Worm (Caenorhabditis elegans) whole organism, mixed stage, embryonic: Measurements from ENCODE around the gene C05D10.4.

ENCODE experiments used
- blmp-1 ChIP-seq: fragments of 150-350 bp; optimal IDR thresholded peaks from 2 replicates; lab custom pipeline; 2014; ENCODE audit warnings: missing biosample characterization, missing genetic modification characterization
- ceh-39 ChIP-seq: fragments of 150-350 bp; optimal IDR thresholded peaks from 2 replicates; lab custom pipeline; 2014; ENCODE audit warnings: missing biosample characterization, missing genetic modification characterization
- ces-1 ChIP-seq: fragments of 150-350 bp; optimal IDR thresholded peaks from 2 replicates; lab custom pipeline; 2014; ENCODE audit warnings: missing biosample characterization, missing genetic modification reagents, missing genetic modification characterization
- mep-1 ChIP-seq: fragments of 150-350 bp; optimal IDR thresholded peaks from 2 replicates; lab custom pipeline; 2017; ENCODE audit warnings: missing biosample characterization, missing genetic modification reagents, missing genetic modification characterization, inconsistent platforms
- mls-2 ChIP-seq: sonication (generic microtip); optimal IDR thresholded peaks from 2 replicates; lab custom pipeline; 2016; ENCODE audit warnings: mild to moderate bottlenecking, missing genetic modification characterization, moderate library complexity, missing compliant biosample characterization
- nhr-12 ChIP-seq: fragments of 150-350 bp; optimal IDR thresholded peaks from 2 replicates; lab custom pipeline; 2014; ENCODE audit warnings: missing biosample characterization, missing genetic modification characterization
- nhr-2 ChIP-seq: fragments of 150-350 bp; optimal IDR thresholded peaks from 2 replicates; lab custom pipeline; 2014; ENCODE audit warnings: missing biosample characterization, missing genetic modification characterization
- nhr-237 ChIP-seq: fragments of 150-350 bp; optimal IDR thresholded peaks from 2 replicates; lab custom pipeline; 2014; ENCODE audit warnings: missing biosample characterization, missing genetic modification characterization
- nhr-28 ChIP-seq: fragments of 150-350 bp; optimal IDR thresholded peaks from 2 replicates; lab custom pipeline; 2014; ENCODE audit warnings: missing biosample characterization, missing genetic modification characterization
- nhr-76 ChIP-seq: sonication (generic microtip); optimal IDR thresholded peaks from 2 replicates; lab custom pipeline; 2017; ENCODE audit warnings: missing biosample characterization, missing genetic modification characterization
- pha-4 ChIP-seq: fragments of 150-350 bp; optimal IDR thresholded peaks from 2 replicates; lab custom pipeline; 2018; ENCODE audit warnings: missing biosample characterization, missing genetic modification reagents, missing genetic modification characterization
- sem-2 ChIP-seq: fragments of 200-800 bp; sonication (Bioruptor generic); optimal IDR thresholded peaks from 2 replicates; lab custom pipeline; 2018; ENCODE audit warnings: mild to moderate bottlenecking, missing genetic modification characterization, missing compliant biosample characterization
- snpc-4 ChIP-seq: fragments of 150-350 bp; optimal IDR thresholded peaks from 2 replicates; lab custom pipeline; 2014; ENCODE audit warnings: missing biosample characterization, missing genetic modification characterization
- sptf-1 ChIP-seq: sonication (generic microtip); optimal IDR thresholded peaks from 2 replicates; lab custom pipeline; 2017; ENCODE audit warnings: mild to moderate bottlenecking, missing genetic modification characterization, moderate library complexity, missing compliant biosample characterization
- tbx-8 ChIP-seq: fragments of 200-800 bp; sonication (Bioruptor generic); optimal IDR thresholded peaks from 2 replicates; lab custom pipeline; 2018; ENCODE audit warnings: mild to moderate bottlenecking, missing genetic modification characterization, moderate library complexity, missing compliant biosample characterization
- unc-39 ChIP-seq: fragments of 150-350 bp; optimal IDR thresholded peaks from 2 replicates; lab custom pipeline; 2014; ENCODE audit warnings: missing biosample characterization, missing genetic modification characterization
- zip-8 ChIP-seq: fragments of 150-350 bp; optimal IDR thresholded peaks from 2 replicates; lab custom pipeline; 2014; ENCODE audit warnings: missing biosample characterization, missing genetic modification characterization

C05D10.4 gene

DNA sequence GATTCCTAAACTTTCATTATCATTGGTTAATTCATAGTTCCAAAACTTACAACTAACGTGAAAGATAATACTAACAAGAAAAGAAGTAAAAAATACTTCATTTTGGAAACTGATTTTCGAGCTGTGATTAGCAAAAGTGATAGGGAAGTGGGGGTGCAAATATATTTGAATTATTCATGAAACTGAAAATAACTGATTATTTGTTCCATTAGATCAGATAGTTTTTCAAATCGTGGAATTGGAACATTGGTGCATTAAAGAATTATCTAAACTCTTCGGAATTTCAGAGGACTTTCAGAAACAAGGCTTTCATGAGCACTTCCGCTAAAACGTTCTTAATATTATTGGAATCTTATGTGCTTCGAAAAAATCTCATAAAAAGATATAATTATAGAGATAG, 47.0 kb downstream of the C05D10.4 start, which contains the start of gene F40H6.5:
Gene F40H6.5, minus strand, starts transcription at position 101 of the 400 bp plus-strand sequence.
- no peak for TF ChIP-seq nhr-12
- TF ChIP-seq blmp-1 = no peak
- TF ChIP-seq mep-1 (tag; lab: Kevin White, UChicago) = no peak
- no peak for TF ChIP-seq sptf-1
- TF ChIP-seq ces-1 (GFP tag; lab: Kevin White, UChicago) = no peak
- TF ChIP-seq unc-39 (tag; lab: Kevin White, UChicago) = no peak
- TF ChIP-seq sem-2 = no peak
- no peak for TF ChIP-seq mls-2 (tag; lab: Kevin White, UChicago)
- no peak for TF ChIP-seq tbx-8
- no peak for TF ChIP-seq pha-4 (tag; lab: Kevin White, UChicago)
- no peak for TF ChIP-seq nhr-237 (tag; lab: Kevin White, UChicago)
- no peak for TF ChIP-seq zip-8 (tag; lab: Kevin White, UChicago)
- TF ChIP-seq nhr-2 = no peak
- no peak for TF ChIP-seq snpc-4 (tag; lab: Kevin White, UChicago)

DNA sequence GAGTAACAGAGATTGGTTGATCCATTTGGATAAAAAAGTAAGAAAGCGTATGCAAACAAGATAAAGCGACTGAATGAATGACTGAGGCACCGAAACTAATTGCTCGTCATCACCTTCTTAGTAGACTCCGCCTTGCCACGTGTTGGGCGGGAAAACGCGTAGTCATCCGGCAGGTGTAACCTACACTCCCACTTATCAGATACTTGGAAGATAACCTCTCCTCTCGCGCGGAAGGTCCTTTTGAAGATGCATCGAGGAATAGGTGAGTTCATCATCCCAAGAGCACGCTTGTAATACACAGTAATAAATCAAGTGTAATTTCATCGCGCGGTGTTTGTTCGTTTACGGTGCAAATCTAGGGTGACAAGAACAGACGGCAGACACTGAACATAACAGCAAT, 55.8 kb downstream of the C05D10.4 start, which contains the start of gene tbx-11:
Gene tbx-11, minus strand, starts transcription at position 101 of the 400 bp plus-strand sequence.
- TF ChIP-seq tbx-8 (no peak), nhr-2 (peak; percentile 29)

DNA sequence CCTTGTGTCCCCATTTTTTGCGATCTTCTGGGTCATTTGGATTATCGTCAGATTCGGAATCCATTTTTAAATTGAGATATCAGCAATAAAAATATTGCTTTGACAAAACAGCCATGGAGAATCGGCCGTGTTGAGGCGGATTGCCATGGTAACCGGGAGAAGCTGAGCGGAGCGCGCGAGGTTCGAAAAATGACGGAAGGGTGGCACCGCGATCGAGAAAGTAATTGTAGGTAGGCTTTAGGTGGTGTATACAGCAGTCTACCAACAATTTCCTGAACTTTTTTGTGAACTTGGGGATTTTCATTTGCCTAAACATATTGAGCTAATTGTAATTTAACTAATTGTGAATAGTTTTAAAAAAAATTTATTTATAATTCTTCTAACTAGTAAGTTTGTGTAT, 63.3 kb downstream of the C05D10.4 start, which contains the start of gene ift-139:
Gene ift-139, minus strand, starts transcription at position 101 of the 400 bp plus-strand sequence.
- TF ChIP-seq ceh-39 = no peak
- no peak for TF ChIP-seq nhr-76 (tag; lab: Kevin White, UChicago)
- no peak for TF ChIP-seq nhr-28 (tag; lab: Kevin White, UChicago)
